Fruit fly (Drosophila melanogaster): ENCODE data around the gene Myt1.

Gene Myt1

DNA sequence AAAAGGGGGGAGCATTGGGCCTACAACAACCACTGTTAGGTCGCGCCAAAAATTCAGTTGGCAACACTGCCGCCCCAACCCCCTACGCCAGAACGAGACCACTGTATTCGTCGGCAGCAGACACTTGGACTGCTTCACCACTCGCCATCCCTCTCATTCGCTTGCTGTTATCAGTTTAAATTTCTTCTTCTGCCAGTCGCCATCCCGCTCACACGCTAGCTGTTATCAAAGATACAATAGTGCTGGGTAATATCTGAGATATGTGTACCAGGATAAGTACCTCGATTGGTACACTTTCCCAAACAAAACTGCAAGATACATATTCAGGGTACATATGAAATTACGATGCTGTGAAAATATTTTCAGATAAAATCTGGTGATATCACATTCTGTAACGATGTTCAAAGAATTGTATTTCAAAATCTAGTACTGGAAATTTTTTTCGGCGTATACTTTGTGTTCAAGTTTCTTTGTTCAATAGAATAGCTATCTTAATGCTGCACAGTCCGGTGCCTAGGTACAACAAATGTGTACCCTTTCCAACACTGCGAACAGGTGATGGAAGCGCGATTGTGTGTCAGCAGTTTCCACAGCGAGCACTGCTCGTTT, 8.5 kb downstream of the Myt1 start (continued):
- TF ChIP-seq CG4820 (GFP tag; optimal IDR thresholded peaks at IDR 0.05), result peak; percentile 73
- no peak for TF ChIP-seq CG6254 (GFP tag; optimal IDR thresholded peaks at IDR 0.05)
- peak; percentile 89 for TF ChIP-seq Side (GFP tag; optimal IDR thresholded peaks at IDR 0.05)
- TF ChIP-seq CG9609 (GFP tag; optimal IDR thresholded peaks at IDR 0.05), result peak; percentile 79
- TF ChIP-seq CG3163 (GFP tag; optimal IDR thresholded peaks at IDR 0.05), result peak; percentile 60
- TF ChIP-seq gcm (GFP tag; optimal IDR thresholded peaks at IDR 0.05), result peak; percentile 81
- TF ChIP-seq CG8359 (GFP tag; optimal IDR thresholded peaks at IDR 0.05; ENCODE audit: borderline replicate concordance), result peak; percentile 46
- TF ChIP-seq Fer1 (GFP tag; optimal IDR thresholded peaks at IDR 0.05), result peak; percentile 91
- peak; percentile 50 for TF ChIP-seq CG14050 (GFP tag; IDR thresholded peaks at IDR 0.05)
- peak; percentile 67 for TF ChIP-seq slbo (GFP tag; IDR thresholded peaks at IDR 0.05)
- TF ChIP-seq Camta (GFP tag; optimal IDR thresholded peaks at IDR 0.05), result peak; percentile 83
- peak; percentile 55 for TF ChIP-seq Lhr (GFP tag; optimal IDR thresholded peaks at IDR 0.05)
- TF ChIP-seq CG1233 (GFP tag; optimal IDR thresholded peaks at IDR 0.05), result peak; percentile 87
- peak; percentile 100 for TF ChIP-seq CG10321 (GFP tag; IDR thresholded peaks at IDR 0.05)
- peak; percentile 85 for TF ChIP-seq Hr3 (GFP tag; optimal IDR thresholded peaks at IDR 0.05)
- TF ChIP-seq trh (GFP tag; optimal IDR thresholded peaks at IDR 0.05), result no peak
- TF ChIP-seq Dip2 (GFP tag; IDR thresholded peaks at IDR 0.05), result no peak
- TF ChIP-seq H2.0 (GFP tag; IDR thresholded peaks at IDR 0.05), result peak; percentile 57; the same call in 1 of the 2 replicates
- TF ChIP-seq nmo (GFP tag; optimal IDR thresholded peaks at IDR 0.05), result peak; percentile 89
- peak; percentile 61 for TF ChIP-seq CG17186 (GFP tag; optimal IDR thresholded peaks at IDR 0.05)
- TF ChIP-seq NK7.1 (GFP tag; optimal IDR thresholded peaks at IDR 0.05), result peak; percentile 65
- peak; percentile 44 for TF ChIP-seq CG3065 (GFP tag; optimal IDR thresholded peaks at IDR 0.05)
- TF ChIP-seq Spps (tag; optimal IDR thresholded peaks at IDR 0.05), result peak; percentile 48
- no peak for TF ChIP-seq tll (GFP tag; optimal IDR thresholded peaks at IDR 0.05)
- TF ChIP-seq pb (GFP tag; optimal IDR thresholded peaks at IDR 0.05), result peak; percentile 68
- no peak for TF ChIP-seq CG7271 (tag; optimal IDR thresholded peaks at IDR 0.05)
- peak; percentile 90 for TF ChIP-seq gro (GFP tag; optimal IDR thresholded peaks at IDR 0.05)
- no peak for TF ChIP-seq CG7963 (GFP tag; IDR thresholded peaks at IDR 0.05; ENCODE audit: partially characterized antibody)
- TF ChIP-seq CG31388 (GFP tag; optimal IDR thresholded peaks at IDR 0.05), result peak; percentile 64
- peak; percentile 83 for TF ChIP-seq maf-S (GFP tag; optimal IDR thresholded peaks at IDR 0.05)
- TF ChIP-seq scrt (GFP tag; optimal IDR thresholded peaks at IDR 0.05), result peak; percentile 81
- peak; percentile 84 for TF ChIP-seq CG6765 (GFP tag; optimal IDR thresholded peaks at IDR 0.05)
- peak; percentile 85 for TF ChIP-seq BtbVII (GFP tag; optimal IDR thresholded peaks at IDR 0.05)
- TF ChIP-seq fd102C (GFP tag; optimal IDR thresholded peaks at IDR 0.05), result peak; percentile 0
- peak; percentile 96 for TF ChIP-seq row (GFP tag; IDR thresholded peaks at IDR 0.05)
- peak; percentile 38 for TF ChIP-seq emc (GFP tag; optimal IDR thresholded peaks at IDR 0.05)
- TF ChIP-seq chn (GFP tag; optimal IDR thresholded peaks at IDR 0.05), result peak; percentile 81
- TF ChIP-seq knrl (GFP tag; IDR thresholded peaks at IDR 0.05; ENCODE audit: partially characterized antibody), result peak; percentile 40; the same call in 1 of the 3 replicates
- TF ChIP-seq HLHmδ (GFP tag; optimal IDR thresholded peaks at IDR 0.05), result peak; percentile 71
- no peak for TF ChIP-seq CG2129 (GFP tag; IDR thresholded peaks at IDR 0.05; ENCODE audit: partially characterized antibody)
- peak; percentile 76 for TF ChIP-seq CG10654 (GFP tag; optimal IDR thresholded peaks at IDR 0.05)
- peak; percentile 69 for TF ChIP-seq CG7372 (GFP tag; IDR thresholded peaks at IDR 0.05)
- TF ChIP-seq kay (GFP tag; optimal IDR thresholded peaks at IDR 0.05), result peak; percentile 68
- TF ChIP-seq CG8388 (GFP tag; optimal IDR thresholded peaks at IDR 0.05), result peak; percentile 72
- peak; percentile 75 for TF ChIP-seq CG32532 (GFP tag; IDR thresholded peaks at IDR 0.05)
- TF ChIP-seq Hand (GFP tag; optimal IDR thresholded peaks at IDR 0.05), result peak; percentile 83
- peak; percentile 86 for TF ChIP-seq CG15601 (tag; optimal IDR thresholded peaks at IDR 0.05)
- TF ChIP-seq cas (GFP tag; IDR thresholded peaks at IDR 0.05), result peak; percentile 31; the same call in 1 of the 2 replicates
- TF ChIP-seq amos (GFP tag; IDR thresholded peaks at IDR 0.05; ENCODE audit: partially characterized antibody), result peak; percentile 44; the same call in 1 of the 2 replicates

All from whole organism, embryonic.